Fruit fly (Drosophila melanogaster): ENCODE results near the gene CG10657.

The CG10657 gene

DNA sequence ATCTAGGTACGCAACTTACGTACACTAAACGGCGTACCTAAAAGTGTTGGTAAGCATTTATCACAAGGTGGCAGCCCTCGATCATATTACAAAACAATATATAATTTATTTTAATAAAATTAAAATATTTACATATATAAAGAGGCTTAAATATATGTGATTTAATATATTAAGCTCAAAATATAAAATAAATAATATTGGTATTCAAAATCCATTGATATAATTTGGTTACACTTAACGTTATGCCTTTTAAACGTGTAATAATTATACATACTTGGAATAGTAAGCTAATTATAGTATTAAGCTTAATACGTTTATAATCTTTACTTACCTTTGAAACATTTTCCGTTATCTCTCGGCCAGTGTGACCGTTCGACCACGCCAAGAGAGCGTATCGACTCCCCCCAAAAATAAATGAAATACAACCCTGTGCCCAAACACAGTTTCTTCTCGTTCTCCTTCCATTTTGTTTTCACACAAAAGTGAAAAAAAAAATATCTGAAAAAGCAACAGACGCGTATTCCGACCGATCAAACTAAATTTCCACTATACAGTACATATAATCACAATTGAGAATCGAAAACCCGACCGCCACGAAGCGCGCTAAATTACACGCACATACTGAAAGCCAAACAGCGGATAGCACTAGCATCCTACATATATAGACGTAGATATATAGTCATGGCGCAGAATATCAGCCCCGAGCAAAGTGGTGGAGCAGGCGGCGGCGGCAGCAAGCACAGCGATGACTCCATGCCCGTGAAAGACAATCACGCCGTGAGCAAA, 7.0 kb upstream of the CG10657 start, which contains the start of the genes CG10646 and vih (continued):
- peak; percentile 75 for TF ChIP-seq CG12659 (GFP tag; optimal IDR thresholded peaks at IDR 0.05)
- TF ChIP-seq CG17568 (GFP tag; optimal IDR thresholded peaks at IDR 0.05), result no peak
- TF ChIP-seq Tbp (GFP tag; optimal IDR thresholded peaks at IDR 0.05), result no peak
- TF ChIP-seq klu (GFP tag; IDR thresholded peaks at IDR 0.05), result no peak
- 0 out of 3 replicates have a peak, but pooled peaks have one; percentile 37 for TF ChIP-seq Dbx (GFP tag; IDR thresholded peaks at IDR 0.05)
- no peak for TF ChIP-seq peb (GFP tag; IDR thresholded peaks at IDR 0.05)
- no peak for TF ChIP-seq CG17612 (GFP tag; IDR thresholded peaks at IDR 0.05)
- TF ChIP-seq ash1 (GFP tag; optimal IDR thresholded peaks at IDR 0.05), result no peak
- TF ChIP-seq trem (tag; optimal IDR thresholded peaks at IDR 0.05), result peak; percentile 96
- no peak for TF ChIP-seq Hand (GFP tag; optimal IDR thresholded peaks at IDR 0.05)
- TF ChIP-seq Meics (GFP tag; optimal IDR thresholded peaks at IDR 0.05), result peak; percentile 70
- peak; percentile 55 for TF ChIP-seq CG9727 (GFP tag; optimal IDR thresholded peaks at IDR 0.05)
- peak; percentile 20 for TF ChIP-seq CG33557 (GFP tag; optimal IDR thresholded peaks at IDR 0.05)
- no peak for TF ChIP-seq schlank (tag; optimal IDR thresholded peaks at IDR 0.05)
- TF ChIP-seq Stat92E (GFP tag; optimal IDR thresholded peaks at IDR 0.05), result no peak
- TF ChIP-seq CG32772 (GFP tag; IDR thresholded peaks at IDR 0.05), result no peak
- TF ChIP-seq CG8281 (tag; optimal IDR thresholded peaks at IDR 0.05), result no peak
- TF ChIP-seq her (GFP tag; optimal IDR thresholded peaks at IDR 0.05), result no peak
- no peak for TF ChIP-seq h (optimal IDR thresholded peaks at IDR 0.05)
- peak; percentile 58 for TF ChIP-seq onecut (GFP tag; IDR thresholded peaks at IDR 0.05)
- TF ChIP-seq da (GFP tag; optimal IDR thresholded peaks at IDR 0.05), result no peak
- TF ChIP-seq Fer1 (GFP tag; optimal IDR thresholded peaks at IDR 0.05), result peak; percentile 57
- TF ChIP-seq Doc2 (GFP tag; IDR thresholded peaks at IDR 0.05), result no peak
- TF ChIP-seq CG2712 (tag; optimal IDR thresholded peaks at IDR 0.05), result peak; percentile 73
- no peak for TF ChIP-seq CG3163 (GFP tag; optimal IDR thresholded peaks at IDR 0.05)
- peak; percentile 10; the same call in 1 of the 2 replicates for TF ChIP-seq seq (GFP tag; IDR thresholded peaks at IDR 0.05)
- TF ChIP-seq Ets65A (GFP tag), result peak; percentile 92
- TF ChIP-seq stwl (tag; optimal IDR thresholded peaks at IDR 0.05), result peak; percentile 88
- peak; percentile 29 for TF ChIP-seq CG31388 (GFP tag; optimal IDR thresholded peaks at IDR 0.05)
- TF ChIP-seq CG17359 (tag; optimal IDR thresholded peaks at IDR 0.05), result peak; percentile 76
- TF ChIP-seq chm (GFP tag; IDR thresholded peaks at IDR 0.05), result no peak
- peak; percentile 29 for TF ChIP-seq CG17385 (GFP tag; optimal IDR thresholded peaks at IDR 0.05)
- TF ChIP-seq pfk (GFP tag; optimal IDR thresholded peaks at IDR 0.05), result no peak
- no peak for TF ChIP-seq tll (GFP tag; optimal IDR thresholded peaks at IDR 0.05)
- no peak; the same call in 2 of the 3 replicates for TF ChIP-seq CG11456 (GFP tag; IDR thresholded peaks at IDR 0.05)
- no peak for TF ChIP-seq unc-4 (GFP tag; IDR thresholded peaks at IDR 0.05; ENCODE audit: partially characterized antibody)
- TF ChIP-seq CG7987 (GFP tag; optimal IDR thresholded peaks at IDR 0.05), result no peak
- no peak for TF ChIP-seq aop (GFP tag; IDR thresholded peaks at IDR 0.05)
- no peak for TF ChIP-seq Kr (GFP tag; optimal IDR thresholded peaks at IDR 0.05)
- peak; percentile 63 for TF ChIP-seq nmo (GFP tag; optimal IDR thresholded peaks at IDR 0.05)
- no peak for TF ChIP-seq CG1233 (GFP tag; optimal IDR thresholded peaks at IDR 0.05)
- TF ChIP-seq B-H1 (GFP tag; IDR thresholded peaks at IDR 0.05), result no peak
- TF ChIP-seq CG12155 (GFP tag; optimal IDR thresholded peaks at IDR 0.05), result peak; percentile 63
- no peak for TF ChIP-seq CG8765 (GFP tag; IDR thresholded peaks at IDR 0.05)
- no peak for TF ChIP-seq Usf (GFP tag; optimal IDR thresholded peaks at IDR 0.05)
- no peak for TF ChIP-seq hkb (optimal IDR thresholded peaks at IDR 0.05)
- TF ChIP-seq hkb (GFP tag; IDR thresholded peaks at IDR 0.05), result no peak
- TF ChIP-seq CG8924 (tag; optimal IDR thresholded peaks at IDR 0.05), result peak; percentile 63
- no peak for TF ChIP-seq nerfin-2 (GFP tag; IDR thresholded peaks at IDR 0.05; ENCODE audit: partially characterized antibody)
- TF ChIP-seq Opbp (GFP tag; IDR thresholded peaks at IDR 0.05; ENCODE audit: partially characterized antibody), result peak; percentile 37; the same call in 1 of the 3 replicates

Data from whole organism, embryonic.